Worm (Caenorhabditis elegans) whole organism, early embryonic: ENCODE measurements around the gene C10E2.1.

ENCODE experiments used
- B0310.2 ChIP-seq: sonication (generic microtip); optimal IDR thresholded peaks from 2 replicates; lab custom pipeline; 2016; ENCODE audit warnings: mild to moderate bottlenecking, missing genetic modification characterization, missing compliant biosample characterization
- ama-1 ChIP-seq: fragments of 150-350 bp; optimal IDR thresholded peaks from 2 replicates; lab custom pipeline; 2014
- ceh-13 ChIP-seq: fragments of 200-800 bp; sonication (Bioruptor generic); optimal IDR thresholded peaks from 2 replicates; lab custom pipeline; 2018; ENCODE audit warnings: mild to moderate bottlenecking, missing genetic modification characterization, missing compliant biosample characterization
- ceh-36 ChIP-seq: sonication (generic microtip); optimal IDR thresholded peaks from 2 replicates; lab custom pipeline; 2016; ENCODE audit warnings: missing genetic modification characterization, inconsistent platforms, missing compliant biosample characterization
- flt-1 ChIP-seq: fragments of 200-800 bp; sonication (Bioruptor generic); IDR thresholded peaks from 2 replicates; pipeline ENCODE4 v1.3.6; 2022; ENCODE audit warnings: missing genetic modification characterization, missing compliant biosample characterization
- hnd-1 ChIP-seq: sonication (generic microtip); optimal IDR thresholded peaks from 2 replicates; lab custom pipeline; 2016; ENCODE audit warnings: missing genetic modification characterization, missing compliant biosample characterization
- scrt-1 ChIP-seq: fragments of 200-800 bp; sonication (Bioruptor generic); IDR thresholded peaks from 2 replicates; pipeline ENCODE4 v1.3.6; 2022; ENCODE audit warnings: missing genetic modification characterization, missing compliant biosample characterization
- sea-1 ChIP-seq: fragments of 200-800 bp; sonication (Bioruptor generic); conservative IDR thresholded peaks from 2 replicates; pipeline ENCODE4 v1.3.6; 2022; ENCODE audit warnings: missing genetic modification characterization, missing compliant biosample characterization
- tbx-11 ChIP-seq: fragments of 200-800 bp; sonication (Bioruptor generic); IDR thresholded peaks from 2 replicates; pipeline ENCODE4 v1.3.6; 2022; ENCODE audit warnings: missing genetic modification characterization, missing compliant biosample characterization
- tbx-37 ChIP-seq: fragments of 200-800 bp; sonication (Bioruptor generic); conservative IDR thresholded peaks from 2 replicates; pipeline ENCODE4 v1.3.6; 2022; ENCODE audit warnings: missing genetic modification reagents, missing genetic modification characterization, missing compliant biosample characterization

- TF ChIP-seq ama-1 (no peak), scrt-1 (GFP tag; lab: Robert Waterston, UW) (no peak), flt-1 (GFP tag; lab: Robert Waterston, UW) (peak; percentile 24; the same call in 1 of the 2 replicates), tbx-37 (GFP tag; lab: Robert Waterston, UW) (0 out of 2 replicates have a peak, but pooled peaks have one; percentile 38), B0310.2 (no peak), tbx-11 (GFP tag; lab: Robert Waterston, UW) (no peak), hnd-1 (tag; lab: Kevin White, UChicago) (no peak), ceh-36 (tag; lab: Kevin White, UChicago) (peak; percentile 8), sea-1 (GFP tag; lab: Robert Waterston, UW) (no peak), ceh-13 (GFP tag; lab: Kevin White, UChicago) (no peak)
Observed at ce11 chrX:16726879-16727278, 35.8 kb upstream of the C10E2.1 start.
